Fruit fly (Drosophila melanogaster): ENCODE results near the gene cact.

cact gene

DNA sequence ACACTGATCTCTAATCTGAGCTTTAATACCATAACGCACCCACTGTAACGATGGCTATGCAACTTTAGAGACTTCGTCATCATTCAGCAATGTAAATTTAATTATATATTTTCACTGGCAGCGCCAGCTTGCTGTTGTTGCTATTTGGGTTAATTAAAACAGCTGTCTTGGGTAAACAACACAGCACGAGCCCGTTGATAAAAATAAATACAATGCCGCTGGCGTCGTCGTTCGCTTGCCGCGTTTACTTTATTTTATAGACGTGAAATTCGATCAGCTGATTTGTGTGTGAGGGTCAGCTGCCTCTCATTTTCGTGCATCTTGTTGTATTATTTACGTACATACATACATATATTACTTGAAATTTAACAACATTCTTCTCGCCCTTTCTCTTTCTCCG, 53.3 kb downstream of the cact start (continued):
- TF ChIP-seq ci (GFP tag; IDR thresholded peaks at IDR 0.05) (peak; percentile 72; the same call in 2 of the 3 replicates), CG5180 (GFP tag; optimal IDR thresholded peaks at IDR 0.05) (peak; percentile 37), gfzf (GFP tag; optimal IDR thresholded peaks at IDR 0.05) (no peak), crp (GFP tag; optimal IDR thresholded peaks at IDR 0.05) (peak in 1 of 2 experiments; percentile 78), kah (GFP tag; optimal IDR thresholded peaks at IDR 0.05) (peak; percentile 43), CG14860 (GFP tag; IDR thresholded peaks at IDR 0.05; ENCODE audit: partially characterized antibody) (no peak), Gug (GFP tag; IDR thresholded peaks at IDR 0.05) (no peak), CG32767 (GFP tag; IDR thresholded peaks at IDR 0.05) (no peak), trh (GFP tag; optimal IDR thresholded peaks at IDR 0.05) (no peak), ab (GFP tag; optimal IDR thresholded peaks at IDR 0.05) (peak; percentile 6), CG1792 (GFP tag; optimal IDR thresholded peaks at IDR 0.05) (no peak), lbe (GFP tag; optimal IDR thresholded peaks at IDR 0.05) (peak; percentile 80), CG16779 (GFP tag; IDR thresholded peaks at IDR 0.05) (no peak), croc (GFP tag; conservative IDR thresholded peaks at IDR 0.05) (no peak), scrt (GFP tag; optimal IDR thresholded peaks at IDR 0.05) (peak; percentile 37), prd (optimal IDR thresholded peaks at IDR 0.05) (no peak), prd (GFP tag; IDR thresholded peaks at IDR 0.05) (no peak), schlank (tag; optimal IDR thresholded peaks at IDR 0.05) (no peak), tio (GFP tag; optimal IDR thresholded peaks at IDR 0.05) (no peak), Antp (GFP tag; optimal IDR thresholded peaks at IDR 0.05) (no peak), CG17385 (GFP tag; optimal IDR thresholded peaks at IDR 0.05) (peak; percentile 17), Bdp1 (GFP tag; optimal IDR thresholded peaks at IDR 0.05) (no peak), tap (tag; optimal IDR thresholded peaks at IDR 0.05) (no peak), caup (GFP tag; optimal IDR thresholded peaks at IDR 0.05; ENCODE audit: severe bottlenecking) (peak; percentile 46), CG14667 (GFP tag; IDR thresholded peaks at IDR 0.05) (no peak), CG12236 (GFP tag; optimal IDR thresholded peaks at IDR 0.05) (no peak), CG12155 (GFP tag; optimal IDR thresholded peaks at IDR 0.05) (no peak), Trl (optimal IDR thresholded peaks at IDR 0.05) (no peak), Trl (GFP tag; optimal IDR thresholded peaks at IDR 0.05) (no peak), CG18262 (tag; optimal IDR thresholded peaks at IDR 0.05) (peak; percentile 16), Lim3 (GFP tag; IDR thresholded peaks at IDR 0.05) (no peak), fd3F (GFP tag; optimal IDR thresholded peaks at IDR 0.05) (no peak), unc-4 (GFP tag; IDR thresholded peaks at IDR 0.05; ENCODE audit: partially characterized antibody) (no peak), Hsf (GFP tag; optimal IDR thresholded peaks at IDR 0.05) (no peak), tll (GFP tag; optimal IDR thresholded peaks at IDR 0.05) (no peak), Gsc (GFP tag; IDR thresholded peaks at IDR 0.05) (no peak), Hmr (GFP tag; optimal IDR thresholded peaks at IDR 0.05) (peak; percentile 71), CG9876 (GFP tag; optimal IDR thresholded peaks at IDR 0.05) (no peak), Mes4 (GFP tag; optimal IDR thresholded peaks at IDR 0.05) (no peak), MTF-1 (GFP tag; optimal IDR thresholded peaks at IDR 0.05; ENCODE audit: borderline replicate concordance) (peak; percentile 63), CG9727 (GFP tag; optimal IDR thresholded peaks at IDR 0.05) (peak; percentile 26), CG8478 (optimal IDR thresholded peaks at IDR 0.05) (no peak), GATAe (GFP tag; conservative IDR thresholded peaks at IDR 0.05) (no peak), gem (tag; optimal IDR thresholded peaks at IDR 0.05) (peak; percentile 22), danr (GFP tag; IDR thresholded peaks at IDR 0.05) (no peak), twi (tag; optimal IDR thresholded peaks at IDR 0.05) (peak; percentile 27), lmd (GFP tag; IDR thresholded peaks at IDR 0.05) (no peak), pum (GFP tag; optimal IDR thresholded peaks at IDR 0.05) (no peak), gce (GFP tag; IDR thresholded peaks at IDR 0.05) (0 out of 3 replicates have a peak, but pooled peaks have one; percentile 48), sima (GFP tag; optimal IDR thresholded peaks at IDR 0.05) (no peak), Fer2 (tag; optimal IDR thresholded peaks at IDR 0.05) (peak; percentile 12), Asciz (GFP tag; optimal IDR thresholded peaks at IDR 0.05) (peak; percentile 69)

Data from whole organism, embryonic.